Fruit fly (Drosophila melanogaster) whole organism, adult: Measurements from ENCODE around the gene CG8516.

Experiments
- CG12768 ChIP-seq: fragments of 200-800 bp; sonication (Bioruptor generic); optimal IDR thresholded peaks from 2 replicates; lab custom pipeline; 2017; ENCODE audit warnings: missing biosample characterization, missing genetic modification characterization, mild to moderate bottlenecking, moderate library complexity, missing genetic modification reagents
- CG1620 ChIP-seq: fragments of 200-800 bp; sonication (Bioruptor generic); optimal IDR thresholded peaks from 2 replicates; lab custom pipeline; 2016; ENCODE audit warnings: missing biosample characterization, missing genetic modification characterization
- CG33017 ChIP-seq: fragments of 200-800 bp; sonication (Bioruptor generic); optimal IDR thresholded peaks from 2 replicates; lab custom pipeline; 2018; ENCODE audit warnings: missing biosample characterization, mild to moderate bottlenecking, missing genetic modification characterization, moderate library complexity
- CG7045 ChIP-seq: fragments of 200-800 bp; sonication (Bioruptor generic); optimal IDR thresholded peaks from 2 replicates; lab custom pipeline; 2017; ENCODE audit warnings: missing biosample characterization, mild to moderate bottlenecking, missing genetic modification characterization
- Hr96 ChIP-seq: fragments of 200-800 bp; sonication (Bioruptor generic); optimal IDR thresholded peaks from 2 replicates; lab custom pipeline; 2016; ENCODE audit warnings: missing biosample characterization, missing genetic modification characterization
- Mnt ChIP-seq: fragments of 200-800 bp; sonication (Bioruptor generic); optimal IDR thresholded peaks from 2 replicates; lab custom pipeline; 2016; ENCODE audit warnings: missing biosample characterization, mild to moderate bottlenecking, missing genetic modification characterization
- bab1 ChIP-seq: fragments of 200-800 bp; sonication (Bioruptor generic); optimal IDR thresholded peaks from 3 replicates; lab custom pipeline; 2019; ENCODE audit warnings: missing biosample characterization, mild to moderate bottlenecking, missing genetic modification characterization, moderate library complexity
- tj ChIP-seq: fragments of 200-800 bp; sonication (Bioruptor generic); optimal IDR thresholded peaks from 3 replicates; lab custom pipeline; 2017; ENCODE audit warnings: missing biosample characterization, mild to moderate bottlenecking, missing genetic modification characterization, moderate library complexity

DNA sequence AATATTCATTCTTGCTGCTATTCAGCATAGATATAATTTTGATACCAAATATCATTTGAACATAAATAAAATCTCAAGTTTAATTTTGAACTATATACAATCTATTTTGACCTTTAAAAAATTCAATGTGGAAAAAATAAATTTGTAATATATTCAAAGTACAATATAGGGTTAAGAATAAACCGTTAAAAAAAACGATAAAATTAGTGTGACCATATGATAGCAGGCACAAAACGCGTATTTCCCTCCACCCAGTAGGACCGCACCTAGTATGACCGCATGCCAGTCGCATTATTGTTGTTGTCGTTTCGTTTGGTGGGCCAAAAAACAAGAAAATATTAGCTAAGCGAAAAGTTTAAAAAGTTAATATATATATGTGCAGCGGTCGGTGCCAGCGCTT, at the start of gene CG8516:
- TF ChIP-seq CG12768 = no peak
- no peak for TF ChIP-seq Hr96 (GFP tag; lab: Kevin White, UChicago)
- TF ChIP-seq bab1 (GFP tag; lab: Kevin White, UChicago) = peak; percentile 4
- TF ChIP-seq Mnt (GFP tag; lab: Kevin White, UChicago) = peak; percentile 25
- no peak for TF ChIP-seq CG7045
- TF ChIP-seq CG33017 (tag; lab: Kevin White, UChicago) = peak; percentile 28
- TF ChIP-seq CG1620 (GFP tag; lab: Kevin White, UChicago) = no peak
- TF ChIP-seq tj (GFP tag; lab: Kevin White, UChicago) = peak; percentile 29
